Worm (Caenorhabditis elegans): ENCODE measurements around the gene F59C12.3.

Gene F59C12.3

ce11 chrX:16614094-16614493 lies 4.8 kb upstream of the F59C12.3 start:
- TF ChIP-seq ama-1 (optimal IDR thresholded peaks at IDR 0.05) = peak; percentile 55
- no peak for TF ChIP-seq daf-12 (tag; optimal IDR thresholded peaks at IDR 0.05)

DNA sequence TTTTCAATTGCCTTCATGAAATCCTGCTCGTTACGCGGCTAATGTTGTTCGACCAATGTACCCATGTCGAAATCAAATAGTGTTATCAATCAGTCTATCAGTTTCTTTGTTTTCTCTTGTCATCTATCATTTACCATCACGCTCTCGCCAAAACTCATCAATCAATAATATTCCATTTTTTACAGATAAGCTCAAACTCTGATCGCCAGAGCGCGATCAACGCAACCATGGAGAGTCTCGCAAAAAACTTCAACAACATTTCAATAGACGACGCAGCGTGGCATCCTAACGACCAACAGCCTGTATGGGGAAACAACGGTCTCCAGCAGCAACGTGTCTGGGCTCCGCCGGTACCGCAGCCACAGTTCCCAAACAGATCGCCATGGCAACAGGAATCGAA lies 3.9 kb upstream of the F59C12.3 start, which contains the start of gene ain-1:
Gene ain-1 (plus strand): TSS at position 186 of the 400 bp plus-strand sequence.
- TF ChIP-seq elt-2 (tag; optimal IDR thresholded peaks at IDR 0.05) (peak; percentile 25), lsy-12 (tag; optimal IDR thresholded peaks at IDR 0.05) (no peak), nhr-11 (tag; optimal IDR thresholded peaks at IDR 0.05) (no peak), ama-1 (optimal IDR thresholded peaks at IDR 0.05) (peak; percentile 43), nhr-43 (tag; optimal IDR thresholded peaks at IDR 0.05; ENCODE audit: poor library complexity, severe bottlenecking) (no peak), aly-2 (tag; optimal IDR thresholded peaks at IDR 0.05) (no peak), eor-1 (tag; optimal IDR thresholded peaks at IDR 0.05) (no peak), ceh-28 (tag; optimal IDR thresholded peaks at IDR 0.05) (peak; percentile 3), hmg-11 (tag; optimal IDR thresholded peaks at IDR 0.05) (no peak), snpc-4 (tag; optimal IDR thresholded peaks at IDR 0.05) (no peak)

DNA sequence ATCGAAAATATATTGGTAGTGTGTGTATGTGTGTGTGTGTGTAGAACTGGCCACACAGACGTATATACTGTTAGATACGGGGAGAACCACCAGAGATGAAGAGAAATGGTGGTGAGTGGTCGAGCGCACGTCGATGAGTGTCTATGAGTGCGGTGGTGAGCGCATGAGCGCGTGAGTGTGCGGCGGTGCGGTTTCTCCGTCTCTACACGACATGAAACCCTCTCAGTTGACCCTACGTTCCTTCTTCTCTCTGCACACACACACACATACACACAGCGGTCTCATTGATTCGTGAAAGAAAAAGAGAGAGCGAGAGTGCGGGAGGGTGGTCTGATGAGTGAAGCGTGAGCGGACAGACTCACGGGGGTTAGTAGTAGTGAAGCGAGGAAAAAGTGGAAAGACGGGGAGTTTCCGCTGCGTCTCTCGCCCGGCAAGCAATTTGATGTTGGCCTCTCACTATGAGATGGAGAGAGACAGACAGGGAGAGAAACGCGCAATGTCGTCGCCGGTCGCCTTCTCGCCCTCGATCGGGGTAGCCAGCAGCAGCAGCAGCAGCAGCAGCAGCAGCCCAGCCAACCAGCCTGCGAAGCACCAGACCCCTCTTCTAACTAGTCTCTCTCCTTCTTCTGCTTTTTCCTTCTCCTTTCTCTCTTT lies 3.1 kb upstream of the F59C12.3 start:
- TF ChIP-seq nhr-76 (tag; optimal IDR thresholded peaks at IDR 0.05) = no peak
- peak; percentile 25 for TF ChIP-seq sea-2 (GFP tag; optimal IDR thresholded peaks at IDR 0.05)
- no peak for TF ChIP-seq mml-1 (tag; optimal IDR thresholded peaks at IDR 0.05)
- peak; percentile 58 for TF ChIP-seq skn-1 (tag; optimal IDR thresholded peaks at IDR 0.05)
- TF ChIP-seq ceh-16 (tag; optimal IDR thresholded peaks at IDR 0.05) = no peak
- TF ChIP-seq nhr-237 (tag; optimal IDR thresholded peaks at IDR 0.05) = no peak
- TF ChIP-seq mdl-1 (tag; optimal IDR thresholded peaks at IDR 0.05) = peak; percentile 93
- TF ChIP-seq pha-4 (tag; optimal IDR thresholded peaks at IDR 0.05) = peak; percentile 93
- TF ChIP-seq nhr-43 (tag; optimal IDR thresholded peaks at IDR 0.05; ENCODE audit: poor library complexity, severe bottlenecking) = peak; percentile 75
- TF ChIP-seq unc-62 (GFP tag; optimal IDR thresholded peaks at IDR 0.05) = peak; percentile 63
- TF ChIP-seq nfya-1 (tag; optimal IDR thresholded peaks at IDR 0.05; ENCODE audit: insufficient read depth) = peak; percentile 99
- TF ChIP-seq unc-39 (tag; optimal IDR thresholded peaks at IDR 0.05) = peak; percentile 71
- TF ChIP-seq ztf-4 (tag; optimal IDR thresholded peaks at IDR 0.05) = peak; percentile 89
- TF ChIP-seq hmg-11 (tag; optimal IDR thresholded peaks at IDR 0.05) = peak; percentile 98
- no peak for TF ChIP-seq eor-1 (tag; optimal IDR thresholded peaks at IDR 0.05)
- TF ChIP-seq ztf-11 (tag; optimal IDR thresholded peaks at IDR 0.05) = no peak
- TF ChIP-seq ceh-82 (tag; optimal IDR thresholded peaks at IDR 0.05) = peak; percentile 53
- no peak for TF ChIP-seq nhr-12 (tag; optimal IDR thresholded peaks at IDR 0.05)
- TF ChIP-seq ama-1 (optimal IDR thresholded peaks at IDR 0.05) = peak; percentile 78
- peak; percentile 94 for TF ChIP-seq ceh-28 (tag; optimal IDR thresholded peaks at IDR 0.05)
- no peak for TF ChIP-seq nhr-28 (tag; optimal IDR thresholded peaks at IDR 0.05)
- no peak for TF ChIP-seq aly-2 (tag; optimal IDR thresholded peaks at IDR 0.05)
- peak; percentile 67 for TF ChIP-seq lin-15B (tag; optimal IDR thresholded peaks at IDR 0.05)
- TF ChIP-seq pqm-1 (tag; optimal IDR thresholded peaks at IDR 0.05) = peak; percentile 74
- peak; percentile 92 for TF ChIP-seq nhr-23 (tag; optimal IDR thresholded peaks at IDR 0.05)
- peak; percentile 86 for TF ChIP-seq fos-1 (tag; optimal IDR thresholded peaks at IDR 0.05)
- peak; percentile 93 for TF ChIP-seq tbx-2 (tag; optimal IDR thresholded peaks at IDR 0.05)
- peak; percentile 96 for TF ChIP-seq jun-1 (tag; optimal IDR thresholded peaks at IDR 0.05)
- peak; percentile 85 for TF ChIP-seq fkh-10 (GFP tag; optimal IDR thresholded peaks at IDR 0.05)
- TF ChIP-seq daf-12 (tag; optimal IDR thresholded peaks at IDR 0.05) = no peak
- peak; percentile 62 for TF ChIP-seq egl-5 (tag; optimal IDR thresholded peaks at IDR 0.05)
- peak; percentile 75 for TF ChIP-seq zag-1 (tag; optimal IDR thresholded peaks at IDR 0.05)
- TF ChIP-seq snpc-4 (tag; optimal IDR thresholded peaks at IDR 0.05) = peak; percentile 73
- peak in 2 of 3 experiments; percentile 21 to 76 for TF ChIP-seq elt-3 (tag; optimal IDR thresholded peaks at IDR 0.05)
- peak; percentile 49 for TF ChIP-seq fkh-2 (tag; optimal IDR thresholded peaks at IDR 0.05)
- TF ChIP-seq egl-27 (tag; optimal IDR thresholded peaks at IDR 0.05) = peak; percentile 45
- peak; percentile 71 for TF ChIP-seq R02D3.7 (tag; optimal IDR thresholded peaks at IDR 0.05)
- TF ChIP-seq nhr-11 (tag; optimal IDR thresholded peaks at IDR 0.05) = peak; percentile 93
- TF ChIP-seq elt-2 (tag; optimal IDR thresholded peaks at IDR 0.05) = peak; percentile 91
- TF ChIP-seq nhr-77 (tag; optimal IDR thresholded peaks at IDR 0.05) = peak; percentile 67
- TF ChIP-seq nhr-67 (tag; optimal IDR thresholded peaks at IDR 0.05) = no peak
- TF ChIP-seq ceh-9 (tag; optimal IDR thresholded peaks at IDR 0.05) = no peak
- no peak for TF ChIP-seq ZK546.5 (tag; optimal IDR thresholded peaks at IDR 0.05)
- peak; percentile 87 for TF ChIP-seq lin-39 (tag; optimal IDR thresholded peaks at IDR 0.05)
- TF ChIP-seq elt-1 (tag; optimal IDR thresholded peaks at IDR 0.05) = peak; percentile 73
- peak; percentile 94 for TF ChIP-seq lsy-12 (tag; optimal IDR thresholded peaks at IDR 0.05)
- peak; percentile 98 for TF ChIP-seq nhr-25 (tag; optimal IDR thresholded peaks at IDR 0.05)
